Worm (Caenorhabditis elegans) whole organism, L4/young adult: ENCODE results near the gene npr-36.

Source experiments
- W03F9.2 ChIP-seq: fragments of 150-350 bp; optimal IDR thresholded peaks from 2 replicates; lab custom pipeline; 2014; ENCODE audit warnings: missing biosample characterization, missing genetic modification characterization
- dao-5 ChIP-seq: sonication (generic microtip); optimal IDR thresholded peaks from 2 replicates; lab custom pipeline; 2016; ENCODE audit warnings: missing genotype, missing genetic modification characterization, moderate library complexity, missing compliant biosample characterization
- him-1 ChIP-seq: sonication (generic microtip); optimal IDR thresholded peaks from 2 replicates; lab custom pipeline; 2016; ENCODE audit warnings: missing genotype, missing genetic modification reagents, missing genetic modification characterization, missing compliant biosample characterization

DNA sequence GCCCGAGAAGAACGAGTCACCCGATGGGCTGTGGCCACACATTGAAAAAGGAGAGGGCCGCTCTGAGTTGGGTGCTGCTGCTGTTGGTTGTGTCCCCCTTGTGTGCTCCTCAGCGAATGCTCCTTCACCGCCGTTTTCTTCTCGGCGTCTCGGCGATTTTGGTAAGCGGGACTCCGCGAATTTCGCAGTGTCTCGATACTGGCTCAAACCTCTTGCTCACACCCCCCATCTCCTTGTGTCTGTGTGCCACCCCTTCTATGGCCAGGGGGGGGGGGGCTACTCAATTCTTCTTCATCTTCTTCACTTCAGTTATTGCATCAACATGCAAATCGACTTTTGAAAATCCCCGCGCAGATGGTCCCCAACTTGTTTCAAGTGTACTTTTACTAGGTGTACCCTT is 44.6 kb upstream of the npr-36 start:
- TF ChIP-seq him-1 (tag; lab: Kevin White, UChicago) (peak; percentile 64), dao-5 (no peak), W03F9.2 (tag; lab: Kevin White, UChicago) (no peak)
